Worm (Caenorhabditis elegans) whole organism, midembryonic: ENCODE data around the gene T02B11.4.

Experiments used
- T22C8.4 ChIP-seq: fragments of 200-800 bp; sonication (Bioruptor generic); IDR thresholded peaks from 2 replicates; pipeline ENCODE4 v1.3.6; 2022; ENCODE audit warnings: missing genetic modification characterization, missing compliant biosample characterization
- cog-1 ChIP-seq: sonication (generic microtip); optimal IDR thresholded peaks from 2 replicates; lab custom pipeline; 2016; ENCODE audit warnings: missing genetic modification characterization, missing compliant biosample characterization
- flt-1 ChIP-seq: fragments of 200-800 bp; sonication (Bioruptor generic); IDR thresholded peaks from 2 replicates; pipeline ENCODE4 v1.3.6; 2022; ENCODE audit warnings: missing genetic modification characterization, missing compliant biosample characterization
- klf-2 ChIP-seq: fragments of 200-800 bp; sonication (Bioruptor generic); conservative IDR thresholded peaks from 2 replicates; pipeline ENCODE4 v1.3.6; 2022; ENCODE audit warnings: missing genetic modification reagents, missing genetic modification characterization, missing compliant biosample characterization
- med-1 ChIP-seq: sonication (generic microtip); optimal IDR thresholded peaks from 2 replicates; lab custom pipeline; 2017; ENCODE audit warnings: missing genetic modification characterization, mild to moderate bottlenecking, missing compliant biosample characterization, antibody characterized with exemption, missing genetic modification reagents; ENCODE audit not compliant: insufficient read depth
- ref-1 ChIP-seq: fragments of 200-800 bp; sonication (Bioruptor generic); conservative IDR thresholded peaks from 2 replicates; pipeline ENCODE4 v1.3.6; 2022; ENCODE audit warnings: missing genetic modification reagents, missing genetic modification characterization, missing compliant biosample characterization
- tab-1 ChIP-seq: fragments of 200-800 bp; sonication (Bioruptor generic); IDR thresholded peaks from 2 replicates; pipeline ENCODE4 v1.3.6; 2022; ENCODE audit warnings: missing genetic modification characterization, missing compliant biosample characterization
- ztf-23 ChIP-seq: fragments of 200-800 bp; sonication (Bioruptor generic); IDR thresholded peaks from 2 replicates; pipeline ENCODE4 v1.3.6; 2022; ENCODE audit warnings: missing genetic modification reagents, missing genetic modification characterization, missing compliant biosample characterization
- ztf-29 ChIP-seq: fragments of 200-800 bp; sonication (Bioruptor generic); IDR thresholded peaks from 2 replicates; pipeline ENCODE4 v1.3.6; 2022; ENCODE audit warnings: missing genetic modification reagents, missing genetic modification characterization, missing compliant biosample characterization

- TF ChIP-seq klf-2: no peak
- TF ChIP-seq ztf-29 (GFP tag; lab: Robert Waterston, UW): no peak
- no peak for TF ChIP-seq med-1 (GFP tag; lab: Kevin White, UChicago)
- no peak for TF ChIP-seq flt-1
- TF ChIP-seq tab-1 (GFP tag; lab: Robert Waterston, UW): no peak
- no peak for TF ChIP-seq ztf-23 (GFP tag; lab: Robert Waterston, UW)
- TF ChIP-seq ref-1 (GFP tag; lab: Robert Waterston, UW): no peak
- TF ChIP-seq cog-1: no peak
- TF ChIP-seq T22C8.4 (GFP tag; lab: Robert Waterston, UW): no peak
These were observed 19.5 kb upstream of the T02B11.4 start, which contains the start of gene srlf-21 for ce11 chrV:890423-890822.
